Fruit fly (Drosophila melanogaster) whole organism, wandering third instar larva: ENCODE measurements around the gene CG13895.

ENCODE experiments used
- Abd-B ChIP-seq: fragments of >200 bp; optimal IDR thresholded peaks from 2 replicates; lab custom pipeline; 2017; ENCODE audit warnings: missing biosample characterization, missing genetic modification characterization
- CG32264 ChIP-seq: fragments of 200-800 bp; sonication (Bioruptor generic); optimal IDR thresholded peaks from 2 replicates; lab custom pipeline; 2016; ENCODE audit warnings: missing biosample characterization, missing genetic modification characterization
- Dfd ChIP-seq: fragments of >200 bp; optimal IDR thresholded peaks from 2 replicates; lab custom pipeline; 2017; ENCODE audit warnings: missing biosample characterization, missing genetic modification characterization
- Dif ChIP-seq: fragments of 200-275, 200-300 bp; sonication (Bioruptor generic); optimal IDR thresholded peaks from 2 replicates; lab custom pipeline; 2018; ENCODE audit warnings: missing biosample characterization, missing genetic modification characterization; ENCODE audit not compliant: partially characterized antibody
- GATAd ChIP-seq: sonication (Bioruptor generic); optimal IDR thresholded peaks from 2 replicates; lab custom pipeline; 2016; ENCODE audit warnings: missing biosample characterization, missing genetic modification characterization
- HLH106 ChIP-seq: fragments of 200-800 bp; optimal IDR thresholded peaks from 3 replicates; lab custom pipeline; 2019; ENCODE audit warnings: missing biosample characterization, mild to moderate bottlenecking, missing genetic modification characterization, moderate library complexity
- Hnf4 ChIP-seq: fragments of 200-800 bp; sonication (Bioruptor generic); optimal IDR thresholded peaks from 2 replicates; lab custom pipeline; 2016; ENCODE audit warnings: missing biosample characterization, mild to moderate bottlenecking, missing genetic modification characterization
- Mio ChIP-seq: sonication (Bioruptor generic); optimal IDR thresholded peaks from 2 replicates; lab custom pipeline; 2016; ENCODE audit warnings: missing biosample characterization, missing genetic modification characterization
- Myc ChIP-seq: fragments of >200 bp; optimal IDR thresholded peaks from 2 replicates; lab custom pipeline; 2017
- OdsH ChIP-seq: fragments of 200-800 bp; sonication (Bioruptor generic); optimal IDR thresholded peaks from 2 replicates; lab custom pipeline; 2016; ENCODE audit warnings: missing biosample characterization, mild to moderate bottlenecking, missing genetic modification characterization
- Rel ChIP-seq, 2 experiments: fragments of 200-800 bp; sonication (Bioruptor generic) in 1 of 2; optimal IDR thresholded peaks; 2 replicates in 1 of 2; 3 replicates in 1 of 2; lab custom pipeline; 2016 to 2019; ENCODE audit warnings: mild to moderate bottlenecking in 2 of 2, missing biosample characterization in 2 of 2, missing genetic modification characterization in 2 of 2, moderate library complexity in 1 of 2
- Sp1 ChIP-seq: fragments of 200-800 bp; sonication (Bioruptor generic); optimal IDR thresholded peaks from 3 replicates; lab custom pipeline; 2019; ENCODE audit warnings: missing biosample characterization, mild to moderate bottlenecking, missing genetic modification characterization, moderate library complexity
- Vsx2 ChIP-seq: fragments of 200-300, 225-300 bp; sonication (Bioruptor generic); optimal IDR thresholded peaks from 2 replicates; lab custom pipeline; 2018; ENCODE audit warnings: missing biosample characterization, missing genetic modification characterization; ENCODE audit not compliant: partially characterized antibody
- br ChIP-seq: fragments of 200-800 bp; sonication (Bioruptor generic); optimal IDR thresholded peaks from 2 replicates; lab custom pipeline; 2016; ENCODE audit warnings: missing biosample characterization, missing genetic modification characterization
- brk ChIP-seq: fragments of 200-800 bp; sonication (Bioruptor generic); optimal IDR thresholded peaks from 2 replicates; lab custom pipeline; 2016; ENCODE audit warnings: missing biosample characterization, mild to moderate bottlenecking, missing genetic modification characterization
- dl ChIP-seq, 2 experiments: fragments of 175-275, 200-275 bp in 1 of 2; fragments of 200-275 bp in 1 of 2; sonication (Bioruptor generic); optimal IDR thresholded peaks; lab custom pipeline; 2018; ENCODE audit warnings: mild to moderate bottlenecking in 2 of 2, missing biosample characterization in 2 of 2, missing genetic modification characterization in 2 of 2, moderate library complexity in 2 of 2; ENCODE audit not compliant: partially characterized antibody in 2 of 2, insufficient read depth in 1 of 2
- dmrt93B ChIP-seq: fragments of 200-800 bp; sonication (Bioruptor generic); optimal IDR thresholded peaks from 2 replicates; lab custom pipeline; 2018; ENCODE audit warnings: missing biosample characterization, mild to moderate bottlenecking, missing genetic modification characterization
- dsf ChIP-seq: sonication (Bioruptor generic); optimal IDR thresholded peaks from 2 replicates; lab custom pipeline; 2016; ENCODE audit warnings: missing biosample characterization, missing genetic modification characterization, borderline replicate concordance
- ey ChIP-seq: fragments of 200-800 bp; sonication (Bioruptor generic); optimal IDR thresholded peaks from 2 replicates; lab custom pipeline; 2016; ENCODE audit warnings: missing biosample characterization, missing genetic modification characterization
- foxo ChIP-seq, 2 experiments: fragments of 200-800 bp; sonication (Bioruptor generic); optimal IDR thresholded peaks; 2 replicates in 1 of 2; 3 replicates in 1 of 2; lab custom pipeline; 2016 to 2017; ENCODE audit warnings: missing biosample characterization in 2 of 2, missing genetic modification characterization in 2 of 2
- fru ChIP-seq: fragments of 200-800 bp; sonication (Bioruptor generic); optimal IDR thresholded peaks from 3 replicates; lab custom pipeline; 2016; ENCODE audit warnings: missing biosample characterization, mild to moderate bottlenecking, missing genetic modification characterization
- h ChIP-seq: fragments of 200-800 bp; sonication (Bioruptor generic); optimal IDR thresholded peaks from 3 replicates; lab custom pipeline; 2016; ENCODE audit warnings: missing biosample characterization, mild to moderate bottlenecking, missing genetic modification characterization
- jim ChIP-seq: fragments of 175-275, 200-325 bp; sonication (Bioruptor generic); optimal IDR thresholded peaks from 2 replicates; lab custom pipeline; 2016; ENCODE audit warnings: missing biosample characterization, mild to moderate bottlenecking, missing genetic modification characterization
- lola ChIP-seq: fragments of >200 bp; optimal IDR thresholded peaks from 2 replicates; lab custom pipeline; 2017; ENCODE audit warnings: missing biosample characterization, missing genetic modification characterization
- pan ChIP-seq: fragments of >200 bp; optimal IDR thresholded peaks from 2 replicates; lab custom pipeline; 2017
- psq ChIP-seq: fragments of 200-800 bp; sonication (Bioruptor generic); optimal IDR thresholded peaks from 3 replicates; lab custom pipeline; 2017; ENCODE audit warnings: missing biosample characterization, mild to moderate bottlenecking, missing genetic modification characterization, moderate library complexity
- rgr ChIP-seq: fragments of 200-800 bp; sonication (Bioruptor generic); optimal IDR thresholded peaks from 3 replicates; lab custom pipeline; 2016; ENCODE audit warnings: missing biosample characterization, mild to moderate bottlenecking, missing genetic modification characterization
- sage ChIP-seq: fragments of 200-800 bp; sonication (Bioruptor generic); optimal IDR thresholded peaks from 2 replicates; lab custom pipeline; 2016; ENCODE audit warnings: missing biosample characterization, mild to moderate bottlenecking, missing genetic modification characterization
- sv ChIP-seq: fragments of 200-800 bp; sonication (Bioruptor generic); optimal IDR thresholded peaks from 3 replicates; lab custom pipeline; 2016; ENCODE audit warnings: missing biosample characterization, missing genetic modification characterization
- tai ChIP-seq: sonication (Bioruptor generic); optimal IDR thresholded peaks from 2 replicates; lab custom pipeline; 2016; ENCODE audit warnings: missing biosample characterization, missing genetic modification characterization
- usp ChIP-seq: fragments of >200 bp; optimal IDR thresholded peaks from 2 replicates; lab custom pipeline; 2017; ENCODE audit warnings: missing biosample characterization, missing genetic modification characterization
- woc ChIP-seq: sonication (Bioruptor generic); optimal IDR thresholded peaks from 2 replicates; lab custom pipeline; 2016; ENCODE audit warnings: missing biosample characterization, mild to moderate bottlenecking, missing genetic modification characterization

Gene CG13895

DNA sequence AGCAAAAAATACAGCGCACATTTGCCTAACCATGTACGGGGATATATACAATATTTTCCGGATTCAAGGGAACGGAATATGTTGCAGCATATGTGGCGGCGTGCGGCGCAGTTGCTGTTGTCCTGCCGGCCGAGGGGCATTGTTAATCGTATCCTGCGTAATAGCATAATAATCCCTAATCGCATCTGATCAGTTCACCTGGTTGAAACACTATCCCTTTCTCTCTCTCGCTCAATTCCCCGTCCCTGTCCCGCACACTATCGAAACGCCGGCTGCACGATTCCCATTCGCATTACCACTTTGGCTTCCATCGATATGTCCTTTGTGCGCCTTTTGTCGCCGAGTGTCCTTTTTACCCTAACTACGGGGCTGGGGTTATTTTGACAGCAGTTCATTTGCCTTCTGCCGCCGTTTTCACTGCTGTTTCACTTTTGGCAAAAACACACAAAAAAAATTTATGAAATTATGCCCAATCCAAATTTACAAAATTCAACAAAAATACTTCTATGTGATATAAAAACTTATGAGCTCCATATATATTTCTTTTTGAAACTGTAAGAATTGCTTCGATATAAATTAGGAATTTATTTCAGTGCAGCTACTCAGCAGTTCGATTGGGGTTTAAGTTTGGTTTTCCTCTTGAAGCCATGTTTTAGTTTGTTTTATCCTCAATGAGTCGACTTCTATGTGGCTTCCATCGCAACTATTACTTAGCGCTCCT is 37.4 kb upstream of the CG13895 start:
- TF ChIP-seq Vsx2 (GFP tag; lab: Kevin White, UChicago) (no peak), fru (peak; percentile 41), rgr (GFP tag; lab: Kevin White, UChicago) (peak; percentile 38), woc (peak; percentile 36), HLH106 (peak; percentile 35), h (GFP tag; lab: Kevin White, UChicago) (peak; percentile 51), ey (GFP tag; lab: Kevin White, UChicago) (peak; percentile 34), sv (GFP tag; lab: Kevin White, UChicago) (peak; percentile 19), usp (GFP tag; lab: Kevin White, UChicago) (no peak), Myc (no peak), OdsH (peak; percentile 39), psq (GFP tag; lab: Kevin White, UChicago) (peak; percentile 6), Sp1 (GFP tag; lab: Kevin White, UChicago) (peak; percentile 33), CG32264 (GFP tag; lab: Kevin White, UChicago) (no peak), lola (no peak), foxo (GFP tag; optimal IDR thresholded peaks at IDR 0.05; lab: Kevin White, UChicago) (peak in 1 of 2 experiments; percentile 43), pan (lab: Kevin White, UChicago) (no peak), Hnf4 (GFP tag; lab: Kevin White, UChicago) (peak; percentile 21), tai (GFP tag; lab: Kevin White, UChicago) (peak; percentile 40)

- TF ChIP-seq Hnf4 (GFP tag; lab: Kevin White, UChicago): no peak
- TF ChIP-seq foxo (GFP tag; optimal IDR thresholded peaks at IDR 0.05; lab: Kevin White, UChicago): no peak
- no peak for TF ChIP-seq ey (GFP tag; lab: Kevin White, UChicago)
- TF ChIP-seq tai (GFP tag; lab: Kevin White, UChicago): no peak
- TF ChIP-seq GATAd: no peak
- no peak for TF ChIP-seq Mio
- TF ChIP-seq jim (GFP tag; lab: Kevin White, UChicago): no peak
- no peak for TF ChIP-seq Dfd
- TF ChIP-seq Abd-B (GFP tag; lab: Kevin White, UChicago): no peak
- no peak for TF ChIP-seq Dif (GFP tag; lab: Kevin White, UChicago)
- no peak for TF ChIP-seq HLH106
- no peak for TF ChIP-seq CG32264 (GFP tag; lab: Kevin White, UChicago)
- TF ChIP-seq psq (GFP tag; lab: Kevin White, UChicago): no peak
These were observed 36.3 kb upstream of the CG13895 start for dm6 chr3L:744290-744804.

DNA sequence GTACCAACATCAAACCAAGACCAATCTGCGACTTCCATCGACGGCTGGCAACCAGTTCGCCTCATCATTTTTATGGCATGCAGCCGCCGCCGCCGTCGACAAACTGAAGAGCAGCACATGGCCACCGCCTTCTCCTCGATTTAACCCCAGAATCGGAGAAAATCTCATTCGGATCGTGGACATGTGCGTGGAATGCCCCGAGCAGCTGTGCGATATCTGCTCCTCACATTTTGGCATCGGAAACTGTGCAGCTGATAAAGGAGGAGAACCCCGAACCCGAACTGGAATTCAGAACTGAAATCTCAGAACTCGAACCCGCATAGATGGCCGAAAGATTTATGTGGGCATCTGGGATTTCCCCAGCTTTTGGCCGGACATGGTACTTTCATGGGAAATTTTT is 35.1 kb upstream of the CG13895 start:
- TF ChIP-seq fru (no peak), GATAd (no peak), psq (GFP tag; lab: Kevin White, UChicago) (no peak), Rel (GFP tag; optimal IDR thresholded peaks at IDR 0.05; lab: Kevin White, UChicago) (no peak), Rel (tag; optimal IDR thresholded peaks at IDR 0.05; lab: Kevin White, UChicago) (no peak), tai (GFP tag; lab: Kevin White, UChicago) (no peak), br (GFP tag; lab: Kevin White, UChicago) (no peak), dl (GFP tag; optimal IDR thresholded peaks at IDR 0.05; lab: Kevin White, UChicago; ENCODE audit: insufficient read depth in 1 of 2, partially characterized antibody in 2 of 2) (no peak), brk (no peak), usp (GFP tag; lab: Kevin White, UChicago) (no peak), sage (GFP tag; lab: Kevin White, UChicago) (no peak), CG32264 (GFP tag; lab: Kevin White, UChicago) (no peak), dmrt93B (GFP tag; lab: Kevin White, UChicago) (no peak), OdsH (no peak), woc (no peak), rgr (GFP tag; lab: Kevin White, UChicago) (no peak), h (GFP tag; lab: Kevin White, UChicago) (no peak), Dfd (no peak)
- TF ChIP-seq, all 38 proteins: peak for 0

- TF ChIP-seq br (GFP tag; lab: Kevin White, UChicago) (no peak), dsf (no peak), Vsx2 (GFP tag; lab: Kevin White, UChicago) (no peak)
These were observed 34.5 kb upstream of the CG13895 start for dm6 chr3L:742389-742951.
